Worm (Caenorhabditis elegans): ENCODE results near the gene C23H5.12.

DNA sequence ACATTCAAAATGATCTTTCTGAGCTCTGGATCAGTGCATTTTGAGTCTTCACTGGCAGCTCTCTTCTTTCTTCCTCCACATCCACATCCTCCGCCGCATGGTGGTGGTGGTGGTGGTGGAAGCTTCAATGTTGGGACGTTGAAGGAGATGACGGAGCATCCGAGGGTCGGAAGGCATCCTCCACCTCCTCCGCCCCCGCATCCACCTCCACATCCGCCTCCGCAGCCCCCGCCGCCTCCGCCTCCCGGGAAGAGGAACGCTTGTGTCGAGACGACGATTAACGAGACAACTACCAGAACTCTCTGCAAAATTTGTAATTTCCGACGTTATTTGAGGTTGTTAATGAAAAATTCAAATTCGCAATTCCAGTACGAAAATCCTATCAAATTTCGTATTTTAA is 5.9 kb upstream of the C23H5.12 start:
- TF ChIP-seq nhr-76 (tag; optimal IDR thresholded peaks at IDR 0.05) (no peak), mep-1 (tag; optimal IDR thresholded peaks at IDR 0.05) (no peak), mab-5 (tag; optimal IDR thresholded peaks at IDR 0.05) (no peak), drap-1 (GFP tag; optimal IDR thresholded peaks at IDR 0.05) (no peak), lin-13 (tag; optimal IDR thresholded peaks at IDR 0.05) (no peak), tbx-8 (GFP tag; optimal IDR thresholded peaks at IDR 0.05) (no peak), unc-120 (tag; optimal IDR thresholded peaks at IDR 0.05; ENCODE audit: poor library complexity, severe bottlenecking) (no peak), ceh-43 (GFP tag; optimal IDR thresholded peaks at IDR 0.05) (no peak)
